Fruit fly (Drosophila melanogaster) whole organism, embryonic: Measurements from ENCODE around the gene PIG-S.

ENCODE experiments used
- ATbp ChIP-seq: fragments of 200-800 bp; sonication (Bioruptor generic); optimal IDR thresholded peaks from 2 replicates; lab custom pipeline; 2017; ENCODE audit warnings: missing biosample characterization, mild to moderate bottlenecking, missing genetic modification characterization, missing genetic modification reagents
- CG15514 ChIP-seq: fragments of 200-800 bp; sonication (Bioruptor generic); optimal IDR thresholded peaks from 3 replicates; lab custom pipeline; 2017; ENCODE audit warnings: missing biosample characterization, missing genetic modification characterization, mild to moderate bottlenecking, moderate library complexity, missing genetic modification reagents
- CG17568 ChIP-seq: fragments of 200-800 bp; sonication (Bioruptor generic); optimal IDR thresholded peaks from 2 replicates; lab custom pipeline; 2018; ENCODE audit warnings: missing biosample characterization, mild to moderate bottlenecking, missing genetic modification characterization, moderate library complexity
- CG17802 ChIP-seq: fragments of 200-800 bp; sonication (Bioruptor generic); optimal IDR thresholded peaks from 2 replicates; lab custom pipeline; 2018; ENCODE audit warnings: missing biosample characterization, mild to moderate bottlenecking, missing genetic modification characterization, moderate library complexity
- CG17912 ChIP-seq: fragments of 200-800 bp; sonication (Bioruptor generic); optimal IDR thresholded peaks from 2 replicates; lab custom pipeline; 2018; ENCODE audit warnings: missing biosample characterization, mild to moderate bottlenecking, missing genetic modification characterization
- CG2202 ChIP-seq: fragments of 200-800 bp; sonication (Bioruptor generic); optimal IDR thresholded peaks from 2 replicates; lab custom pipeline; 2018; ENCODE audit warnings: missing biosample characterization, mild to moderate bottlenecking, missing genetic modification characterization
- CG31441 ChIP-seq: fragments of 200-800 bp; sonication (Bioruptor generic); IDR thresholded peaks from 2 replicates; pipeline ENCODE4 v1.3.6; 2022; ENCODE audit warnings: missing biosample characterization, missing genetic modification characterization
- CG34422 ChIP-seq: fragments of 200-800 bp; sonication (Bioruptor generic); IDR thresholded peaks from 3 replicates; pipeline ENCODE4 v1.3.6; 2022; ENCODE audit warnings: missing biosample characterization, missing genetic modification characterization
- CG3995 ChIP-seq: fragments of 200-800 bp; sonication (Bioruptor generic); optimal IDR thresholded peaks from 3 replicates; lab custom pipeline; 2016; ENCODE audit warnings: missing biosample characterization, missing genetic modification characterization
- CG4617 ChIP-seq: fragments of 200-800 bp; sonication (Bioruptor generic); optimal IDR thresholded peaks from 3 replicates; lab custom pipeline; 2016; ENCODE audit warnings: missing biosample characterization, missing genetic modification characterization, borderline replicate concordance
- CG7372 ChIP-seq: fragments of 200-800 bp; sonication (Bioruptor generic); IDR thresholded peaks from 2 replicates; pipeline ENCODE4 v1.3.6; 2022; ENCODE audit warnings: missing biosample characterization, missing genetic modification characterization
- CrebB ChIP-seq: fragments of 200-800 bp; sonication (Bioruptor generic); optimal IDR thresholded peaks from 3 replicates; lab custom pipeline; 2018; ENCODE audit warnings: missing biosample characterization, mild to moderate bottlenecking, missing genetic modification characterization
- Dfd ChIP-seq, 2 experiments: fragments of >200 bp; optimal IDR thresholded peaks; 2 replicates each; lab custom pipeline; 2017; ENCODE audit warnings: missing biosample characterization in 2 of 2, missing genetic modification characterization in 2 of 2
- E2f2 ChIP-seq: fragments of 200-800 bp; sonication (Bioruptor generic); IDR thresholded peaks from 2 replicates; pipeline ENCODE4 v1.3.6; 2022; ENCODE audit warnings: missing biosample characterization, missing genetic modification characterization
- ERR ChIP-seq: fragments of 200-800 bp; sonication (Bioruptor generic); optimal IDR thresholded peaks from 2 replicates; lab custom pipeline; 2016; ENCODE audit warnings: missing biosample characterization, missing genetic modification characterization
- Fer3 ChIP-seq: fragments of 200-800 bp; sonication (Bioruptor generic); optimal IDR thresholded peaks from 2 replicates; lab custom pipeline; 2018; ENCODE audit warnings: missing biosample characterization, mild to moderate bottlenecking, missing genetic modification characterization, moderate library complexity
- Gsc ChIP-seq: fragments of 200-800 bp; sonication (Bioruptor generic); IDR thresholded peaks from 2 replicates; pipeline ENCODE4 v1.3.6; 2022; ENCODE audit warnings: missing biosample characterization, missing genetic modification characterization
- HLH54F ChIP-seq: fragments of 200-800 bp; sonication (Bioruptor generic); optimal IDR thresholded peaks from 3 replicates; lab custom pipeline; 2016; ENCODE audit warnings: missing biosample characterization, missing genetic modification characterization
- MBD-R2 ChIP-seq: fragments of 200-800 bp; sonication (Bioruptor generic); IDR thresholded peaks from 2 replicates; pipeline ENCODE4 v1.3.6; 2022; ENCODE audit warnings: missing biosample characterization, missing genetic modification characterization
- MESR4 ChIP-seq: fragments of 200-800 bp; sonication (Bioruptor generic); optimal IDR thresholded peaks from 2 replicates; lab custom pipeline; 2018; ENCODE audit warnings: missing biosample characterization, mild to moderate bottlenecking, missing genetic modification characterization, moderate library complexity
- Med ChIP-seq: fragments of 200-800 bp; sonication (Bioruptor generic); peaks from one replicate; lab custom pipeline; 2016; ENCODE audit warnings: missing biosample characterization, missing genetic modification characterization, mild to moderate bottlenecking, inconsistent platforms, moderate library complexity
- Mes4 ChIP-seq: fragments of 200-800 bp; sonication (Bioruptor generic); optimal IDR thresholded peaks from 2 replicates; lab custom pipeline; 2016; ENCODE audit warnings: missing biosample characterization, missing genetic modification characterization
- NFAT ChIP-seq: fragments of 200-800 bp; sonication (Bioruptor generic); IDR thresholded peaks from 2 replicates; pipeline ENCODE4 v1.3.6; 2022; ENCODE audit warnings: missing biosample characterization, missing genetic modification characterization
- Neu2 ChIP-seq: fragments of 200-800 bp; sonication (Bioruptor generic); optimal IDR thresholded peaks from 3 replicates; lab custom pipeline; 2016; ENCODE audit warnings: missing biosample characterization, missing genetic modification characterization, borderline replicate concordance
- Pdp1 ChIP-seq, 2 experiments: fragments of 200-800 bp; sonication (Bioruptor generic); optimal IDR thresholded peaks; 3 replicates each; lab custom pipeline; 2016; ENCODE audit warnings: missing biosample characterization in 2 of 2, missing genetic modification characterization in 2 of 2, mild to moderate bottlenecking in 1 of 2, moderate library complexity in 1 of 2
- Scr ChIP-seq: fragments of 200-800 bp; sonication (Bioruptor generic); IDR thresholded peaks from 2 replicates; pipeline ENCODE4 v1.3.6; 2022; ENCODE audit warnings: missing biosample characterization, missing genetic modification characterization; ENCODE audit not compliant: partially characterized antibody
- Sry-β ChIP-seq: fragments of 200-800 bp; sonication (Bioruptor generic); optimal IDR thresholded peaks from 2 replicates; lab custom pipeline; 2018; ENCODE audit warnings: missing biosample characterization, mild to moderate bottlenecking, missing genetic modification characterization, moderate library complexity
- ase ChIP-seq: fragments of 200-800 bp; sonication (Bioruptor generic); IDR thresholded peaks from 3 replicates; pipeline ENCODE4 v1.3.6; 2022; ENCODE audit warnings: missing biosample characterization, missing genetic modification characterization
- cg ChIP-seq: fragments of 200-800 bp; sonication (Bioruptor generic); optimal IDR thresholded peaks from 3 replicates; lab custom pipeline; 2019; ENCODE audit warnings: missing biosample characterization, mild to moderate bottlenecking, missing genetic modification characterization, moderate library complexity
- chn ChIP-seq: fragments of 200-800 bp; sonication (Bioruptor generic); optimal IDR thresholded peaks from 2 replicates; lab custom pipeline; 2016; ENCODE audit warnings: missing biosample characterization, missing genetic modification characterization
- dmrt99B ChIP-seq: fragments of 200-800 bp; sonication (Bioruptor generic); optimal IDR thresholded peaks from 2 replicates; lab custom pipeline; 2018; ENCODE audit warnings: missing biosample characterization, mild to moderate bottlenecking, missing genetic modification characterization, moderate library complexity
- dysf ChIP-seq: fragments of 200-800 bp; sonication (Bioruptor generic); IDR thresholded peaks from 3 replicates; pipeline ENCODE4 v1.3.6; 2022; ENCODE audit warnings: missing biosample characterization, missing genetic modification characterization
- emc ChIP-seq: fragments of 200-800 bp; sonication (Bioruptor generic); optimal IDR thresholded peaks from 2 replicates; lab custom pipeline; 2016; ENCODE audit warnings: missing biosample characterization, missing genetic modification characterization
- exex ChIP-seq: fragments of 200-800 bp; sonication (Bioruptor generic); optimal IDR thresholded peaks from 4 replicates; lab custom pipeline; 2018; ENCODE audit warnings: missing biosample characterization, mild to moderate bottlenecking, missing genetic modification characterization, moderate library complexity
- grn ChIP-seq: fragments of 200-800 bp; sonication (Bioruptor generic); optimal IDR thresholded peaks from 3 replicates; lab custom pipeline; 2017; ENCODE audit warnings: missing biosample characterization, missing genetic modification characterization
- h ChIP-seq: fragments of >200 bp; optimal IDR thresholded peaks from 2 replicates; lab custom pipeline; 2017
- hkb ChIP-seq, 2 experiments: fragments of 200-800 bp in 1 of 2; fragments of >200 bp in 1 of 2; sonication (Bioruptor generic) in 1 of 2; IDR thresholded peaks in 1 of 2; optimal IDR thresholded peaks in 1 of 2; 2 replicates each; pipeline versions ENCODE4 v1.3.6 to Lab custom; 2017 to 2022; ENCODE audit warnings: missing biosample characterization in 1 of 2, missing genetic modification characterization in 1 of 2
- lab ChIP-seq: fragments of 200-800 bp; sonication (Bioruptor generic); optimal IDR thresholded peaks from 3 replicates; lab custom pipeline; 2017; ENCODE audit warnings: missing biosample characterization, missing genetic modification characterization, mild to moderate bottlenecking, moderate library complexity, missing genetic modification reagents
- lov ChIP-seq, 2 experiments: fragments of 200-800 bp in 1 of 2; fragments of >200 bp in 1 of 2; sonication (Bioruptor generic) in 1 of 2; IDR thresholded peaks in 1 of 2; optimal IDR thresholded peaks in 1 of 2; 2 replicates in 1 of 2; 3 replicates in 1 of 2; pipeline versions ENCODE4 v1.3.6 to Lab custom; 2017 to 2022; ENCODE audit warnings: missing biosample characterization in 1 of 2, missing genetic modification characterization in 1 of 2
- maf-S ChIP-seq: fragments of 200-800 bp; sonication (Bioruptor generic); optimal IDR thresholded peaks from 2 replicates; lab custom pipeline; 2016; ENCODE audit warnings: missing biosample characterization, missing genetic modification characterization
- peb ChIP-seq: fragments of 200-800 bp; sonication (Bioruptor generic); IDR thresholded peaks from 2 replicates; pipeline ENCODE4 v1.3.6; 2022; ENCODE audit warnings: missing biosample characterization, missing genetic modification characterization
- pzg ChIP-seq: fragments of 200-800 bp; sonication (Bioruptor generic); optimal IDR thresholded peaks from 3 replicates; lab custom pipeline; 2018; ENCODE audit warnings: missing biosample characterization, mild to moderate bottlenecking, missing genetic modification characterization, moderate library complexity
- row ChIP-seq: fragments of 200-800 bp; sonication (Bioruptor generic); IDR thresholded peaks from 3 replicates; pipeline ENCODE4 v1.3.6; 2022; ENCODE audit warnings: missing biosample characterization, missing genetic modification characterization
- zen2 ChIP-seq: fragments of 200-800 bp; sonication (Bioruptor generic); IDR thresholded peaks from 3 replicates; pipeline ENCODE4 v1.3.6; 2022; ENCODE audit warnings: missing biosample characterization, missing genetic modification characterization; ENCODE audit not compliant: partially characterized antibody

The PIG-S gene

DNA sequence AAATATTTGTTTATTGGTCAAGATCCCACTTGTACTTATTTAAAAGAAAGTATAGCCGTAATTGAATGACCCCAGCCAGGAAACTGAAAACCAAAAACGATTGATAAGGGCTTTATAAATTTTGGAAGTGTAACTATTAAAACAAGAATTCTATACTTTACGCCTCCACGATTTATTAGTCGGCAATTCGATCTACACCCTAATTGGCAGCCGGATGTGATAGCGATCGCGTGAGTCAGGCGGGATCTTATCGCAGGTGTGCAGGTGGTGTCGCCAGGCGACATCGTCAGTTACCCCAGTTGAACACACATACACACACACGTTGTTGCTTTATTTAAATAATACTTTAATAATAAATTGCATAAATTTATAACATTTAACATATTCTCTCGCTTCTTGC, 16.9 kb upstream of the PIG-S start (continued):
- TF ChIP-seq exex (tag; lab: Kevin White, UChicago) (peak; percentile 73), dysf (no peak), CG17802 (no peak), CG17912 (GFP tag; lab: Kevin White, UChicago) (no peak), Neu2 (GFP tag; lab: Kevin White, UChicago) (no peak), grn (GFP tag; lab: Kevin White, UChicago) (peak; percentile 59), ase (GFP tag; lab: Robert Waterston, UW) (no peak), ATbp (no peak)

dm6 chr3R:24931856-24932255, 14.2 kb upstream of the PIG-S start, which contains the start of gene CG11771:
CG11771 (plus strand) TSS chr3R:24932010.
- TF ChIP-seq MESR4 (GFP tag; lab: Kevin White, UChicago) (peak; percentile 60), E2f2 (peak; percentile 24; the same call in 1 of the 2 replicates), CrebB (tag; lab: Kevin White, UChicago) (no peak), Med (GFP tag; lab: Kevin White, UChicago) (peak; percentile 58), CG31441 (0 out of 2 replicates have a peak, but pooled peaks have one; percentile 33), CG17568 (GFP tag; lab: Kevin White, UChicago) (no peak), Gsc (GFP tag; lab: Robert Waterston, UW) (no peak), hkb (optimal IDR thresholded peaks at IDR 0.05; lab: Kevin White, UChicago) (no peak), hkb (GFP tag; IDR thresholded peaks at IDR 0.05; lab: Robert Waterston, UW) (no peak), ERR (GFP tag; lab: Kevin White, UChicago) (no peak), dmrt99B (tag; lab: Kevin White, UChicago) (no peak), zen2 (no peak), lov (optimal IDR thresholded peaks at IDR 0.05; lab: Kevin White, UChicago) (no peak), lov (GFP tag; IDR thresholded peaks at IDR 0.05; lab: Robert Waterston, UW) (0 out of 3 replicates have a peak, but pooled peaks have one; percentile 8), Scr (GFP tag; lab: Robert Waterston, UW) (peak; percentile 31; the same call in 1 of the 2 replicates), NFAT (GFP tag; lab: Robert Waterston, UW) (peak; percentile 10; the same call in 1 of the 2 replicates), emc (GFP tag; lab: Kevin White, UChicago) (no peak), Mes4 (GFP tag; lab: Kevin White, UChicago) (no peak), h (lab: Kevin White, UChicago) (no peak), CG7372 (GFP tag; lab: Robert Waterston, UW) (no peak), CG15514 (GFP tag; lab: Kevin White, UChicago) (peak; percentile 24), CG3995 (GFP tag; lab: Kevin White, UChicago) (peak; percentile 97), CG34422 (peak; percentile 37; the same call in 1 of the 3 replicates), cg (GFP tag; lab: Kevin White, UChicago) (no peak), maf-S (GFP tag; lab: Kevin White, UChicago) (no peak), row (GFP tag; lab: Robert Waterston, UW) (peak; percentile 50; the same call in 2 of the 3 replicates), CG2202 (no peak), Pdp1 (GFP tag; optimal IDR thresholded peaks at IDR 0.05; lab: Kevin White, UChicago) (peak in 1 of 2 experiments; percentile 95), pzg (GFP tag; lab: Kevin White, UChicago) (peak; percentile 29), dysf (no peak), chn (GFP tag; lab: Kevin White, UChicago) (no peak), Fer3 (tag; lab: Kevin White, UChicago) (no peak), Sry-β (GFP tag; lab: Kevin White, UChicago) (peak; percentile 83), MBD-R2 (GFP tag; lab: Robert Waterston, UW) (peak; percentile 89), lab (GFP tag; lab: Kevin White, UChicago) (no peak), Dfd (GFP tag; optimal IDR thresholded peaks at IDR 0.05; lab: Kevin White, UChicago) (no peak), CG4617 (GFP tag; lab: Kevin White, UChicago) (peak; percentile 32), peb (GFP tag; lab: Robert Waterston, UW) (no peak), HLH54F (no peak)
